Fruit fly (Drosophila melanogaster) whole organism, pupa: ENCODE results near the gene Oatp33Ea.

Experiments used
- CG10348 ChIP-seq: fragments of 200-800 bp; sonication (Bioruptor generic); IDR thresholded peaks from 2 replicates; pipeline ENCODE4 v1.3.6; 2022; ENCODE audit warnings: missing biosample characterization, missing genetic modification characterization
- CG17806 ChIP-seq: fragments of 200-800 bp; sonication (Bioruptor generic); optimal IDR thresholded peaks from 2 replicates; lab custom pipeline; 2018; ENCODE audit warnings: missing biosample characterization, mild to moderate bottlenecking, missing genetic modification characterization, moderate library complexity
- CG4496 ChIP-seq: fragments of 200-800 bp; sonication (Bioruptor generic); IDR thresholded peaks from 3 replicates; pipeline ENCODE4 v1.3.6; 2022; ENCODE audit warnings: missing biosample characterization, missing genetic modification characterization
- D1 ChIP-seq: fragments of 200-800 bp; sonication (Bioruptor generic); optimal IDR thresholded peaks from 2 replicates; lab custom pipeline; 2018; ENCODE audit warnings: missing biosample characterization, mild to moderate bottlenecking, missing genetic modification characterization, moderate library complexity
- Ets98B ChIP-seq: fragments of 200-800 bp; sonication (Bioruptor generic); IDR thresholded peaks from 2 replicates; pipeline ENCODE4 v1.3.6; 2022; ENCODE audit warnings: missing biosample characterization, missing genetic modification characterization
- Pif1A ChIP-seq: fragments of 200-800 bp; sonication (Bioruptor generic); optimal IDR thresholded peaks from 3 replicates; lab custom pipeline; 2016; ENCODE audit warnings: missing biosample characterization, missing genetic modification characterization
- Pif1B ChIP-seq: fragments of 200-800 bp; sonication (Bioruptor generic); optimal IDR thresholded peaks from 3 replicates; lab custom pipeline; 2016; ENCODE audit warnings: missing biosample characterization, missing genetic modification characterization

DNA sequence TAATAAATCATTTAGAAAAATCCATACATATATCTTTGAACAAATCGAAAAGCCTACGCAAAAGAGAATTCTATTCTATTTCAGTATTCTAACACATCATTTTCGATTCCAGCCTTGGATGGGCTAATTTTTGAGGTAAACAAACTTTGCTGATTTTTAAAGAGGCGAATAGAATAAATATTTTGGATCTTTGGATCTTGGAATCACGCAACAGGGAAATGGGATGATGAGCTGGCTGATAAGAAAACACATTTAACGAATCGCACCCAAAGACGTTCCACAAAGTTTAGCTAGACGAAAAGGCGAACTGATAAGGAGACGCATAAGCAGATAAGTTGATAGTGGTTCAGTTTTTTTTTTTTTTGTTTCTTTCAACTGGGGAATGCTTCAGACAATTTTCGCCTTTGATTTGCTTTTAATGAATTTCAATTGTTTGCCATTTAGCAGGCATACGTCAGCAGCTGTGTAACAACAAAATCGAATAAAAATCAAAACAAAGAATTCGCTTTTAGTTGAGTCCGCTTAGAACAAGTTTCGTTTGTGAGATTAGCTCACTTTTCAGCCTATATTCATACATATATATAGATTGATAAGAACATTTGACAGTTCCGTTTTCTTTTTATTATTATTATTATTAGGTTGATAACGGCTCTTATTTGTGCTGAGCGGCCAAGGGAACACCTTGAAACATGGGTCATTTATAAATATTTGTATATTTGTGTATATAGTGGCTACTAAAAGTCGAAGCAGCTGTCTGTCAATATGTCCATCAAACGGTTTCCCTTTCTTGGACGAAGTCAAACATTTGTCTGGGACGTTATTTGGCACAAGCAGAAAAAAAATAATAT is 19.7 kb upstream of the Oatp33Ea start:
- no peak for TF ChIP-seq D1
- no peak for TF ChIP-seq CG4496
- TF ChIP-seq CG17806 (tag; lab: Kevin White, UChicago): no peak
- no peak for TF ChIP-seq Ets98B
- no peak for TF ChIP-seq Pif1A (GFP tag; lab: Kevin White, UChicago)
- TF ChIP-seq Pif1B (GFP tag; lab: Kevin White, UChicago): no peak
- TF ChIP-seq CG10348: no peak
